Fruit fly (Drosophila melanogaster): ENCODE results near the gene CG33270.

Gene CG33270

DNA sequence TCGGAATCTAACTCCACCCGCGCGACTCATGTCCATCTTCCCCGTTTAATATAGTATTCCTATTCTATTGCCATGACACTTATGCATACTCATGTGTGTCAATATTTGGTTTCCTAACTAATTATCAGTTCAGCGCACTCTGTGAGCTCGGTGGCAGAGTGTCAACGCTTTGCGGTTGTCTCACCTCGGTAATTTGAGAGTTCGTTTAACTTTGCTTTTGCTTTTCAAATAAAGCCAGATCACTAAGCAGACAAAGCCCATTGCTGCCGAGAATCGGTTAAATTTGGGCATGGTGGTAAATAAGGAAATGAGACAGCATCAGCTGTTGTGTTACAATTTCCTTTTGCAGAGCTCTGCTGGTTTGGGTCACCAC is 38.1 kb downstream of the CG33270 start (continued):
- TF ChIP-seq vnd (GFP tag; IDR thresholded peaks at IDR 0.05; ENCODE audit: partially characterized antibody) (no peak), CG9437 (GFP tag; optimal IDR thresholded peaks at IDR 0.05) (no peak), grn (GFP tag; optimal IDR thresholded peaks at IDR 0.05) (no peak), CG12155 (GFP tag; optimal IDR thresholded peaks at IDR 0.05) (no peak), pho (GFP tag; optimal IDR thresholded peaks at IDR 0.05) (no peak), CG30431 (GFP tag; optimal IDR thresholded peaks at IDR 0.05) (no peak), sna (GFP tag; IDR thresholded peaks at IDR 0.05; ENCODE audit: partially characterized antibody) (no peak), al (GFP tag; IDR thresholded peaks at IDR 0.05) (no peak), CG4730 (GFP tag; IDR thresholded peaks at IDR 0.05) (0 out of 2 replicates have a peak, but pooled peaks have one; percentile 13), eve (GFP tag; optimal IDR thresholded peaks at IDR 0.05) (peak in 1 of 2 experiments; percentile 16), maf-S (GFP tag; optimal IDR thresholded peaks at IDR 0.05) (no peak), Usf (GFP tag; optimal IDR thresholded peaks at IDR 0.05) (no peak), chn (GFP tag; optimal IDR thresholded peaks at IDR 0.05) (no peak), Rx (GFP tag; IDR thresholded peaks at IDR 0.05) (no peak), bsh (GFP tag; optimal IDR thresholded peaks at IDR 0.05) (peak in 1 of 2 experiments; percentile 54), CG6689 (GFP tag; IDR thresholded peaks at IDR 0.05) (no peak), tll (GFP tag; optimal IDR thresholded peaks at IDR 0.05) (no peak), Adf1 (GFP tag; IDR thresholded peaks at IDR 0.05) (no peak), fru (optimal IDR thresholded peaks at IDR 0.05) (no peak), CG17385 (GFP tag; optimal IDR thresholded peaks at IDR 0.05) (peak; percentile 17), CG1529 (GFP tag; optimal IDR thresholded peaks at IDR 0.05) (peak; percentile 37), emc (GFP tag; optimal IDR thresholded peaks at IDR 0.05) (no peak), yki (optimal IDR thresholded peaks at IDR 0.05) (no peak), zf30C (GFP tag; optimal IDR thresholded peaks at IDR 0.05) (no peak), Ravus (GFP tag; IDR thresholded peaks at IDR 0.05) (no peak), CG12236 (GFP tag; optimal IDR thresholded peaks at IDR 0.05) (no peak), kni (GFP tag; optimal IDR thresholded peaks at IDR 0.05) (peak; percentile 78), Meics (GFP tag; optimal IDR thresholded peaks at IDR 0.05) (peak; percentile 31), CG11456 (GFP tag; IDR thresholded peaks at IDR 0.05) (0 out of 3 replicates have a peak, but pooled peaks have one; percentile 43), CG8388 (GFP tag; optimal IDR thresholded peaks at IDR 0.05) (no peak), CG18011 (GFP tag; optimal IDR thresholded peaks at IDR 0.05) (no peak), ara (GFP tag; IDR thresholded peaks at IDR 0.05) (0 out of 2 replicates have a peak, but pooled peaks have one; percentile 38), Sry-δ (GFP tag; optimal IDR thresholded peaks at IDR 0.05) (no peak), CG11247 (GFP tag; IDR thresholded peaks at IDR 0.05) (no peak), onecut (GFP tag; IDR thresholded peaks at IDR 0.05) (peak; percentile 29; the same call in 1 of the 2 replicates), Med (GFP tag) (peak; percentile 86), dpn (GFP tag; optimal IDR thresholded peaks at IDR 0.05) (no peak), CG16815 (GFP tag; optimal IDR thresholded peaks at IDR 0.05) (no peak), en (GFP tag; optimal IDR thresholded peaks at IDR 0.05) (peak; percentile 24), inv (GFP tag; IDR thresholded peaks at IDR 0.05; ENCODE audit: partially characterized antibody) (no peak), CG8359 (GFP tag; optimal IDR thresholded peaks at IDR 0.05; ENCODE audit: borderline replicate concordance) (peak; percentile 52), CG31224 (GFP tag; IDR thresholded peaks at IDR 0.05) (no peak), CG11695 (GFP tag; IDR thresholded peaks at IDR 0.05) (no peak), gcm (GFP tag; optimal IDR thresholded peaks at IDR 0.05) (peak; percentile 7), HLHmδ (GFP tag; optimal IDR thresholded peaks at IDR 0.05) (peak; percentile 68), ase (GFP tag; IDR thresholded peaks at IDR 0.05) (no peak), pita (GFP tag; optimal IDR thresholded peaks at IDR 0.05) (no peak), Ada2b (GFP tag; IDR thresholded peaks at IDR 0.05) (no peak; the same call in 1 of the 2 replicates), CG4404 (GFP tag; IDR thresholded peaks at IDR 0.05) (no peak), CG17359 (tag; optimal IDR thresholded peaks at IDR 0.05) (peak; percentile 24), Tbp (GFP tag; optimal IDR thresholded peaks at IDR 0.05) (no peak), CG17328 (GFP tag; IDR thresholded peaks at IDR 0.05) (no peak)

Measured in whole organism, embryonic.